Worm (Caenorhabditis elegans): ENCODE data around the gene ZK792.7.

DNA sequence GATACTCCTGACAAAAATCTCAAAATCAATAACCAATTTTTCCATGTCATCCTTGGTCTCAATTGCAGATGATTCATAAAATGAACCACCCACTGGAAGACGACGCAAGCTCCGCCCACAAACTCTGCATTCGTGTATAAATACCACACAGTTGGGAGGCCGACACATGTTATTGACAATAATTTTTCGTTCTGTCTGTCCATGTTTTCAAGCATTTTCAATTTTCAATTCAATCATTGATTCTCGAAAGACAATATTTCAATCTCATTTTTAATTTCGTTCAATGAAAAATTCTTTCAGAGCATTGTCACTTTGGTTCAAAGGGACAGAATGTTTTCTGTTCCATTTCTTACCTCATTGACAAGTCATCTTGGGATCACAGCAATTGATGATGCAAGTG lies 18.2 kb upstream of the ZK792.7 start, which contains the start of gene inx-9:
- no peak for TF ChIP-seq madf-5 (GFP tag; IDR thresholded peaks at IDR 0.05)
- no peak for TF ChIP-seq ztf-11 (tag; optimal IDR thresholded peaks at IDR 0.05)
